Worm (Caenorhabditis elegans): ENCODE results near the gene T20D4.3.

ce11 chrV:3459919-3460318 is 41.9 kb downstream of the T20D4.3 start, which contains the start of gene slc-28.2:
- TF ChIP-seq aly-2 (tag; optimal IDR thresholded peaks at IDR 0.05) (no peak), ama-1 (optimal IDR thresholded peaks at IDR 0.05) (no peak)

Data from whole organism, L2 larva.